Worm (Caenorhabditis elegans): ENCODE results near the gene F44E5.5.

The F44E5.5 gene

ce11 chrII:11759277-11759676, at the start of gene F44E5.5, which contains the start of gene F44E5.4:
F44E5.5 (plus strand) TSS chrII:11759662.
F44E5.4 (minus strand) TSS chrII:11759311.
- TF ChIP-seq ceh-28 (tag; optimal IDR thresholded peaks at IDR 0.05) = peak; percentile 69
- peak in 1 of 2 experiments; percentile 42 for TF ChIP-seq eor-1 (tag; optimal IDR thresholded peaks at IDR 0.05)
- TF ChIP-seq nhr-23 (tag; optimal IDR thresholded peaks at IDR 0.05) = peak; percentile 74
- TF ChIP-seq lin-39 (tag; optimal IDR thresholded peaks at IDR 0.05) = peak; percentile 54
- peak; percentile 34 for TF ChIP-seq fos-1 (tag; optimal IDR thresholded peaks at IDR 0.05)
- peak; percentile 47 for TF ChIP-seq nhr-43 (tag; optimal IDR thresholded peaks at IDR 0.05; ENCODE audit: poor library complexity, severe bottlenecking)
- peak; percentile 90 for TF ChIP-seq tbx-2 (tag; optimal IDR thresholded peaks at IDR 0.05)
- peak; percentile 44 for TF ChIP-seq lin-15B (tag; optimal IDR thresholded peaks at IDR 0.05)
- peak; percentile 93 for TF ChIP-seq jun-1 (tag; optimal IDR thresholded peaks at IDR 0.05)
- peak; percentile 12 for TF ChIP-seq skn-1 (tag; optimal IDR thresholded peaks at IDR 0.05)
- peak; percentile 38 for TF ChIP-seq pha-4 (tag; optimal IDR thresholded peaks at IDR 0.05)
- peak; percentile 9 for TF ChIP-seq fkh-10 (GFP tag; optimal IDR thresholded peaks at IDR 0.05)
- TF ChIP-seq nhr-25 (tag; optimal IDR thresholded peaks at IDR 0.05) = peak; percentile 61
- peak; percentile 100 for TF ChIP-seq sea-2 (GFP tag; optimal IDR thresholded peaks at IDR 0.05)
- TF ChIP-seq lsy-12 (tag; optimal IDR thresholded peaks at IDR 0.05) = peak; percentile 98
- TF ChIP-seq elt-2 (tag; optimal IDR thresholded peaks at IDR 0.05) = peak; percentile 60
- TF ChIP-seq nfya-1 (tag; optimal IDR thresholded peaks at IDR 0.05; ENCODE audit: insufficient read depth) = peak; percentile 92
- TF ChIP-seq nhr-11 (tag; optimal IDR thresholded peaks at IDR 0.05) = peak; percentile 70
- TF ChIP-seq elt-1 (tag; optimal IDR thresholded peaks at IDR 0.05) = peak; percentile 31
- TF ChIP-seq mml-1 (tag; optimal IDR thresholded peaks at IDR 0.05) = peak; percentile 66

- TF ChIP-seq fkh-10 (GFP tag; optimal IDR thresholded peaks at IDR 0.05) (no peak), aly-2 (tag; optimal IDR thresholded peaks at IDR 0.05) (no peak), nhr-23 (tag; optimal IDR thresholded peaks at IDR 0.05) (no peak), nhr-11 (tag; optimal IDR thresholded peaks at IDR 0.05) (no peak)
Measured at ce11 chrII:11710771-11711170, 48.7 kb upstream of the F44E5.5 start.

- no peak for TF ChIP-seq ztf-4 (tag; optimal IDR thresholded peaks at IDR 0.05)
- TF ChIP-seq lin-39 (tag; optimal IDR thresholded peaks at IDR 0.05) = peak; percentile 55
- no peak for TF ChIP-seq mdl-1 (tag; optimal IDR thresholded peaks at IDR 0.05)
- TF ChIP-seq nfya-1 (tag; optimal IDR thresholded peaks at IDR 0.05; ENCODE audit: insufficient read depth) = peak; percentile 14
- no peak for TF ChIP-seq egl-27 (tag; optimal IDR thresholded peaks at IDR 0.05)
Measured at ce11 chrII:11713569-11713968, 45.9 kb upstream of the F44E5.5 start, which contains the start of gene F13D12.10. F13D12.10 (plus strand) TSS chrII:11713799.

- peak; percentile 50 for TF ChIP-seq snpc-4 (tag; optimal IDR thresholded peaks at IDR 0.05)
- TF ChIP-seq eor-1 (tag; optimal IDR thresholded peaks at IDR 0.05) = no peak
Measured at ce11 chrII:11714728-11715127, 44.7 kb upstream of the F44E5.5 start.

- TF ChIP-seq zag-1 (tag; optimal IDR thresholded peaks at IDR 0.05) (no peak), sea-2 (GFP tag; optimal IDR thresholded peaks at IDR 0.05) (no peak), pqm-1 (tag; optimal IDR thresholded peaks at IDR 0.05) (no peak), unc-39 (tag; optimal IDR thresholded peaks at IDR 0.05) (no peak), nhr-23 (tag; optimal IDR thresholded peaks at IDR 0.05) (no peak), ztf-4 (tag; optimal IDR thresholded peaks at IDR 0.05) (no peak), lin-39 (tag; optimal IDR thresholded peaks at IDR 0.05) (no peak), mdl-1 (tag; optimal IDR thresholded peaks at IDR 0.05) (no peak), hmg-11 (tag; optimal IDR thresholded peaks at IDR 0.05) (no peak), egl-5 (tag; optimal IDR thresholded peaks at IDR 0.05) (no peak), snpc-4 (tag; optimal IDR thresholded peaks at IDR 0.05) (no peak), pha-4 (tag; optimal IDR thresholded peaks at IDR 0.05) (no peak)
Measured at ce11 chrII:11719533-11719932, 39.9 kb upstream of the F44E5.5 start.

- TF ChIP-seq unc-62 (GFP tag; optimal IDR thresholded peaks at IDR 0.05) (no peak), elt-1 (tag; optimal IDR thresholded peaks at IDR 0.05) (no peak), nhr-76 (tag; optimal IDR thresholded peaks at IDR 0.05) (no peak), fkh-2 (tag; optimal IDR thresholded peaks at IDR 0.05) (no peak), nhr-25 (tag; optimal IDR thresholded peaks at IDR 0.05) (no peak), tbx-2 (tag; optimal IDR thresholded peaks at IDR 0.05) (no peak), lsy-12 (tag; optimal IDR thresholded peaks at IDR 0.05) (no peak), unc-39 (tag; optimal IDR thresholded peaks at IDR 0.05) (no peak), nhr-67 (tag; optimal IDR thresholded peaks at IDR 0.05) (no peak), pqm-1 (tag; optimal IDR thresholded peaks at IDR 0.05) (no peak), ceh-16 (tag; optimal IDR thresholded peaks at IDR 0.05) (no peak)
Measured at ce11 chrII:11720102-11720501, 39.4 kb upstream of the F44E5.5 start, which contains the start of gene F13D12.3. F13D12.3 (plus strand) TSS chrII:11720402.

All from whole organism, L3 larva.